Fruit fly (Drosophila melanogaster) whole organism, prepupa: ENCODE measurements around the gene CG46466.

Source experiments
- CG10631 ChIP-seq: fragments of 200-800 bp; sonication (Bioruptor generic); optimal IDR thresholded peaks from 2 replicates; lab custom pipeline; 2016; ENCODE audit warnings: missing biosample characterization, missing genetic modification characterization
- CG11902 ChIP-seq: fragments of 200-800 bp; sonication (Bioruptor generic); optimal IDR thresholded peaks from 3 replicates; lab custom pipeline; 2016; ENCODE audit warnings: missing biosample characterization, missing genetic modification characterization
- CG15336 ChIP-seq: fragments of 200-800 bp; sonication (Bioruptor generic); IDR thresholded peaks from 2 replicates; pipeline ENCODE4 v1.3.6; 2022; ENCODE audit warnings: missing biosample characterization, missing genetic modification characterization
- CG1621 ChIP-seq: fragments of 200-800 bp; sonication (Bioruptor generic); optimal IDR thresholded peaks from 3 replicates; lab custom pipeline; 2018; ENCODE audit warnings: missing biosample characterization, mild to moderate bottlenecking, missing genetic modification characterization
- CG16779 ChIP-seq: fragments of 200-800 bp; sonication (Bioruptor generic); optimal IDR thresholded peaks from 3 replicates; lab custom pipeline; 2017; ENCODE audit warnings: missing biosample characterization, mild to moderate bottlenecking, missing genetic modification characterization
- CG31627 ChIP-seq: fragments of 200-800 bp; sonication (Bioruptor generic); optimal IDR thresholded peaks from 3 replicates; lab custom pipeline; 2016; ENCODE audit warnings: missing biosample characterization, missing genetic modification characterization
- CG34406 ChIP-seq: fragments of 200-800 bp; sonication (Bioruptor generic); optimal IDR thresholded peaks from 3 replicates; lab custom pipeline; 2016; ENCODE audit warnings: missing biosample characterization, missing genetic modification characterization
- CG6163 ChIP-seq: fragments of 200-800 bp; sonication (Bioruptor generic); IDR thresholded peaks from 3 replicates; pipeline ENCODE4 v1.3.6; 2022; ENCODE audit warnings: missing biosample characterization, missing genetic modification characterization
- CG6276 ChIP-seq: fragments of 200-800 bp; sonication (Bioruptor generic); optimal IDR thresholded peaks from 2 replicates; lab custom pipeline; 2017; ENCODE audit warnings: missing biosample characterization, mild to moderate bottlenecking, missing genetic modification characterization
- CG6792 ChIP-seq: fragments of 200-800 bp; sonication (Bioruptor generic); optimal IDR thresholded peaks from 3 replicates; lab custom pipeline; 2016; ENCODE audit warnings: missing biosample characterization, missing genetic modification characterization
- CG6808 ChIP-seq: fragments of 200-800 bp; sonication (Bioruptor generic); optimal IDR thresholded peaks from 3 replicates; lab custom pipeline; 2017; ENCODE audit warnings: missing biosample characterization, missing genetic modification characterization, mild to moderate bottlenecking, moderate library complexity, missing genetic modification reagents
- CG8119 ChIP-seq: fragments of 200-800 bp; sonication (Bioruptor generic); IDR thresholded peaks from 3 replicates; pipeline ENCODE4 v1.3.6; 2022; ENCODE audit warnings: missing biosample characterization, missing genetic modification characterization
- CG8319 ChIP-seq: fragments of 200-800 bp; sonication (Bioruptor generic); optimal IDR thresholded peaks from 3 replicates; lab custom pipeline; 2016; ENCODE audit warnings: missing biosample characterization, missing genetic modification characterization
- CG8632 ChIP-seq: fragments of 200-800 bp; sonication (Bioruptor generic); optimal IDR thresholded peaks from 3 replicates; lab custom pipeline; 2016; ENCODE audit warnings: missing biosample characterization, missing genetic modification characterization
- Eip93F ChIP-seq: fragments of 200-800 bp; sonication (Bioruptor generic); optimal IDR thresholded peaks from 2 replicates; lab custom pipeline; 2016; ENCODE audit warnings: missing biosample characterization, mild to moderate bottlenecking, missing genetic modification characterization
- Ets21C ChIP-seq: fragments of 200-800 bp; sonication (Bioruptor generic); optimal IDR thresholded peaks from 3 replicates; lab custom pipeline; 2016; ENCODE audit warnings: missing biosample characterization, missing genetic modification characterization
- Ets96B ChIP-seq: fragments of 200-800 bp; optimal IDR thresholded peaks from 2 replicates; lab custom pipeline; 2019; ENCODE audit warnings: missing biosample characterization, mild to moderate bottlenecking, missing genetic modification characterization, moderate library complexity
- Hr4 ChIP-seq: fragments of 200-800 bp; sonication (Bioruptor generic); optimal IDR thresholded peaks from 3 replicates; lab custom pipeline; 2016; ENCODE audit warnings: missing biosample characterization, missing genetic modification characterization
- Met ChIP-seq: fragments of 200-800 bp; sonication (Bioruptor generic); optimal IDR thresholded peaks from 3 replicates; lab custom pipeline; 2016; ENCODE audit warnings: missing biosample characterization, missing genetic modification characterization
- Sox14 ChIP-seq: fragments of 200-800 bp; sonication (Bioruptor generic); optimal IDR thresholded peaks from 3 replicates; lab custom pipeline; 2016; ENCODE audit warnings: missing biosample characterization, missing genetic modification characterization
- dsx ChIP-seq: fragments of 200-800 bp; optimal IDR thresholded peaks from 3 replicates; lab custom pipeline; 2019; ENCODE audit warnings: missing biosample characterization, mild to moderate bottlenecking, missing genetic modification characterization, moderate library complexity; ENCODE audit not compliant: poor library complexity, severe bottlenecking
- eg ChIP-seq: fragments of 200-800 bp; sonication (Bioruptor generic); IDR thresholded peaks from 3 replicates; pipeline ENCODE4 v1.3.6; 2022; ENCODE audit warnings: missing biosample characterization, missing genetic modification characterization
- esn ChIP-seq: fragments of 200-800 bp; sonication (Bioruptor generic); optimal IDR thresholded peaks from 2 replicates; lab custom pipeline; 2016; ENCODE audit warnings: missing biosample characterization, mild to moderate bottlenecking, missing genetic modification characterization, moderate library complexity
- fd85E ChIP-seq: fragments of 200-800 bp; sonication (Bioruptor generic); optimal IDR thresholded peaks from 3 replicates; lab custom pipeline; 2016; ENCODE audit warnings: missing biosample characterization, missing genetic modification characterization
- lz ChIP-seq: fragments of 200-800 bp; sonication (Bioruptor generic); optimal IDR thresholded peaks from 3 replicates; lab custom pipeline; 2016; ENCODE audit warnings: missing biosample characterization, missing genetic modification characterization
- net ChIP-seq: fragments of 200-800 bp; sonication (Bioruptor generic); optimal IDR thresholded peaks from 3 replicates; lab custom pipeline; 2016; ENCODE audit warnings: missing biosample characterization, missing genetic modification characterization
- salr ChIP-seq, 2 experiments: fragments of 200-800 bp; sonication (Bioruptor generic); optimal IDR thresholded peaks; 3 replicates each; lab custom pipeline; 2016 to 2018; ENCODE audit warnings: missing biosample characterization in 2 of 2, missing genetic modification characterization in 2 of 2, mild to moderate bottlenecking in 1 of 2
- spab ChIP-seq: fragments of 200-800 bp; sonication (Bioruptor generic); optimal IDR thresholded peaks from 2 replicates; lab custom pipeline; 2017; ENCODE audit warnings: missing biosample characterization, mild to moderate bottlenecking, missing genetic modification characterization, missing genetic modification reagents
- ss ChIP-seq, 2 experiments: fragments of 200-800 bp; sonication (Bioruptor generic); optimal IDR thresholded peaks; 2 replicates in 1 of 2; 3 replicates in 1 of 2; lab custom pipeline; 2017 to 2018; ENCODE audit warnings: mild to moderate bottlenecking in 2 of 2, missing biosample characterization in 2 of 2, missing genetic modification characterization in 2 of 2, moderate library complexity in 1 of 2
- svp ChIP-seq: fragments of 200-800 bp; sonication (Bioruptor generic); peaks from one replicate; lab custom pipeline; 2016; ENCODE audit warnings: missing biosample characterization, missing genetic modification characterization
- topi ChIP-seq: fragments of 200-800 bp; sonication (Bioruptor generic); optimal IDR thresholded peaks from 3 replicates; lab custom pipeline; 2016; ENCODE audit warnings: missing biosample characterization, missing genetic modification characterization
- vri ChIP-seq: fragments of 200-800 bp; sonication (Bioruptor generic); optimal IDR thresholded peaks from 3 replicates; lab custom pipeline; 2016; ENCODE audit warnings: missing biosample characterization, mild to moderate bottlenecking, missing genetic modification characterization

CG46466 gene

DNA sequence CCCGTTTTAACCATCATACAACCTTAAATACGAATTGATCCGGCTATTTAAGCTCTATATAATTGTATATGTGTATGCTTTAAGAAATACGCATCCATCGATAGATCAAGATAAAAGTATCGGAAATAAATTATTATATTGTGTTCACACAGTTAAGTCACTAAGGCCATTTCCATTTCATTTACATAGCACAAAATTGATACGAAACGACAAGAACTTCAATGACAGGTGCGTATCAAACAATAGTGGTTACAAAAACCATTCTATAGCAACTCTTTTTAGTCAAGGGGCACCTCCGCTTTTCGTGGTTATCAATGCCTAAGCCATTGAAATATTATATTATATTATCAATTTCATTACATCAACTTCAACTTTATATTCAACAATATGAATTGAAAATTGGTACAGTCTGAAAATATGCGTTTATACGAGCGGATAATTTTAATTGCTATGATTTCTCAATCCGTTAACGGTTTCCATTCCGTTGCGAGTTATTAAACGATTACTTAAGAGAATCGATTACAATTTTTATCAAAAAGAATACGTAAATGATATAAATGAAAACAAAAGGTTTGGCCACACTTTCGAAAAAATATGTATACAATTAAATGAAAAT lies at the start of gene CG46466, which contains the start of gene Slip1 (continued):
- peak; percentile 25 for TF ChIP-seq Ets96B
- TF ChIP-seq Eip93F, result no peak
- no peak for TF ChIP-seq spab (GFP tag; lab: Kevin White, UChicago)
- TF ChIP-seq CG31627 (GFP tag; lab: Kevin White, UChicago), result peak; percentile 49
- no peak for TF ChIP-seq CG15336 (GFP tag; lab: Robert Waterston, UW)
- TF ChIP-seq fd85E (GFP tag; lab: Kevin White, UChicago), result no peak
- TF ChIP-seq CG8632, result peak; percentile 4
- TF ChIP-seq CG6808 (GFP tag; lab: Kevin White, UChicago), result no peak
- TF ChIP-seq, all 60 proteins: peak for 26

DNA sequence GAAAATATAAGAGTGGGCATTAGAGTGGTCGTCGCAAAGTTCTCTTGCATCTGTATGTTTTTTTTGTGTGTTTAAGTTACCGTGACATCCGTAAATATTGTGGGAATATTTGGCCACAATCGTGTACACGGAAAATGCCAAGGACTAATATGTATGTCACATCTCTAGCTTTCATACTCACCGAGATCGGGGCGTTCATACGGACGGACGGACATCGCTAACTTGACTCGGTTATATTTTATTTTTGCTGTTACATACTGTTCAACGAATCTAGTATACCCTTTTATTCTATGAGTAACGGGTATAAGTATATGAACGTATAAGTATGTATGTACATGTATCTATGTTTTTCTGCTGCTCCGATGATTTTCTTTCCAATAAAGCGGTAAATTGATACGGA lies 46.8 kb upstream of the CG46466 start:
- TF ChIP-seq CG15336 (GFP tag; lab: Robert Waterston, UW) (no peak), CG34406 (GFP tag; lab: Kevin White, UChicago) (no peak), Ets96B (no peak), CG31627 (GFP tag; lab: Kevin White, UChicago) (no peak), CG8319 (GFP tag; lab: Kevin White, UChicago) (no peak), ss (GFP tag; optimal IDR thresholded peaks at IDR 0.05; lab: Kevin White, UChicago) (no peak), lz (GFP tag; lab: Kevin White, UChicago) (no peak), topi (GFP tag; lab: Kevin White, UChicago) (no peak), CG8119 (GFP tag; lab: Robert Waterston, UW) (no peak), eg (GFP tag; lab: Robert Waterston, UW) (no peak), CG10631 (GFP tag; lab: Kevin White, UChicago) (no peak), Sox14 (GFP tag; lab: Kevin White, UChicago) (no peak), spab (GFP tag; lab: Kevin White, UChicago) (no peak), svp (GFP tag; lab: Kevin White, UChicago) (no peak)

DNA sequence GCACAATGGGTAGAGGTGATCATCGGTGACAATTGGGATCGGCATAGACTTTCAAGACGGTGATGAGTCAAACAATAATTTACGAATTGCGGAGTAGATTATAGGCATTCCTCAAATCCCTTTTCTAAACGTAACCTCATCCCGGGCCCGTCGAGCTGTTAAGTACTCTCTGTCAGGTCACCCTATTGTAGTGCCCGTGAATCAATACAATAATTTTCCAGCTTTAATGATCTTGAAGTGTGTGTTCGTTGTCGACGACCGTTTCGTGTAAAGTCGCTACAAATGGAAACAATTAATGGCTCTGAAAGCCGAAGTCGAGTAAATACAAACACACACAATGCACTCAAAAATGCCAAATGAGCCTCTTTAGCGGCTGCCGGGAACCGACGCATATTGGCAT lies 45.7 kb upstream of the CG46466 start:
- TF ChIP-seq vri (GFP tag; lab: Kevin White, UChicago) (no peak), CG6792 (GFP tag; lab: Kevin White, UChicago) (no peak), CG11902 (GFP tag; lab: Kevin White, UChicago) (no peak), CG1621 (tag; lab: Kevin White, UChicago) (no peak), Met (no peak), CG6276 (GFP tag; lab: Kevin White, UChicago) (no peak), CG34406 (GFP tag; lab: Kevin White, UChicago) (no peak), CG10631 (GFP tag; lab: Kevin White, UChicago) (no peak), topi (GFP tag; lab: Kevin White, UChicago) (no peak), dsx (GFP tag; lab: Kevin White, UChicago) (no peak), esn (GFP tag; lab: Kevin White, UChicago) (no peak)

DNA sequence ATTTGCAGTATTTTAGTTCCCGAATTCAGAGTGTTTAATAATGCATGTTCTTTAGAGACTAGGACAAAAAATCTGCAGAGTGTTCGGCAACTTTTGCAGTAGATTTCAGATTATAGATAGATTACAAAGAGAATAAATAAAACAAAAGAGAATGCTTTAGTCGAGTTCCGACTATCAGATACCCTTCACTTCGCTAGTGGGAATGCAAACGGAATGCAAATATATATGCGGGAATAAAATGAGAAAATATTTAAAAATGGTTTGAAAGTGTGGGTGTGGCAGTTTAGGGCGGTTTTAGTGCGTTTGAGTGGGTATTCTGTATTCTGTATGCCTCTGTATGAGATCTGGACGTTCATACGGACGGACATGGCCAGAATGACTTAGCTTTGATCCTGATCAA lies 43.9 kb upstream of the CG46466 start:
- TF ChIP-seq CG16779 (no peak), CG6276 (GFP tag; lab: Kevin White, UChicago) (no peak), CG6163 (GFP tag; lab: Robert Waterston, UW) (no peak), Hr4 (no peak), Eip93F (no peak), esn (GFP tag; lab: Kevin White, UChicago) (no peak), net (GFP tag; lab: Kevin White, UChicago) (no peak), svp (GFP tag; lab: Kevin White, UChicago) (no peak), salr (GFP tag; optimal IDR thresholded peaks at IDR 0.05; lab: Kevin White, UChicago) (no peak), vri (GFP tag; lab: Kevin White, UChicago) (no peak), spab (GFP tag; lab: Kevin White, UChicago) (no peak), Ets21C (GFP tag; lab: Kevin White, UChicago) (no peak)
- TF ChIP-seq, all 60 proteins: peak for 0
